Fruit fly (Drosophila melanogaster): ENCODE data around the gene Alp12.

Gene Alp12

dm6 chr2L:19389749-19390148, 34.1 kb upstream of the Alp12 start, which contains the start of gene CG17549 (continued):
- TF ChIP-seq cwo (GFP tag; optimal IDR thresholded peaks at IDR 0.05), result no peak
- 0 out of 2 replicates have a peak, but pooled peaks have one; percentile 23 for TF ChIP-seq CG9932 (GFP tag; IDR thresholded peaks at IDR 0.05)
- no peak for TF ChIP-seq Kr (GFP tag; optimal IDR thresholded peaks at IDR 0.05)
- no peak for TF ChIP-seq CG11504 (tag; optimal IDR thresholded peaks at IDR 0.05)
- no peak for TF ChIP-seq wdn (GFP tag; IDR thresholded peaks at IDR 0.05)
- TF ChIP-seq CoRest (tag; optimal IDR thresholded peaks at IDR 0.05), result no peak
- no peak for TF ChIP-seq Sox100B (GFP tag; optimal IDR thresholded peaks at IDR 0.05)
- no peak for TF ChIP-seq vnd (GFP tag; IDR thresholded peaks at IDR 0.05; ENCODE audit: partially characterized antibody)
- no peak for TF ChIP-seq ac (GFP tag; optimal IDR thresholded peaks at IDR 0.05)
- TF ChIP-seq Stat92E (GFP tag; optimal IDR thresholded peaks at IDR 0.05), result no peak
- no peak for TF ChIP-seq CG2116 (GFP tag; optimal IDR thresholded peaks at IDR 0.05)
- no peak for TF ChIP-seq Sin3A (optimal IDR thresholded peaks at IDR 0.05)
- peak; percentile 80 for TF ChIP-seq CG34376 (GFP tag; optimal IDR thresholded peaks at IDR 0.05)
- no peak for TF ChIP-seq CrebB (tag; optimal IDR thresholded peaks at IDR 0.05)
- no peak for TF ChIP-seq otp (GFP tag; IDR thresholded peaks at IDR 0.05)
- no peak for TF ChIP-seq CG17568 (GFP tag; optimal IDR thresholded peaks at IDR 0.05)
- TF ChIP-seq C15 (GFP tag; IDR thresholded peaks at IDR 0.05), result no peak
- no peak for TF ChIP-seq CG11696 (GFP tag; IDR thresholded peaks at IDR 0.05)
- TF ChIP-seq dan (GFP tag; IDR thresholded peaks at IDR 0.05), result no peak
- TF ChIP-seq usp (GFP tag; optimal IDR thresholded peaks at IDR 0.05), result no peak
- TF ChIP-seq nerfin-2 (GFP tag; IDR thresholded peaks at IDR 0.05; ENCODE audit: partially characterized antibody), result no peak
- peak; percentile 84 for TF ChIP-seq z (GFP tag; IDR thresholded peaks at IDR 0.05)
- no peak for TF ChIP-seq nom (GFP tag; optimal IDR thresholded peaks at IDR 0.05)
- no peak for TF ChIP-seq insv (GFP tag; optimal IDR thresholded peaks at IDR 0.05)
- no peak for TF ChIP-seq CG12104 (GFP tag; optimal IDR thresholded peaks at IDR 0.05)
- peak in 1 of 2 experiments; percentile 45 for TF ChIP-seq Trl (optimal IDR thresholded peaks at IDR 0.05)
- TF ChIP-seq Trl (GFP tag; optimal IDR thresholded peaks at IDR 0.05), result no peak
- no peak for TF ChIP-seq so (GFP tag; IDR thresholded peaks at IDR 0.05)
- TF ChIP-seq YL-1 (GFP tag; optimal IDR thresholded peaks at IDR 0.05), result no peak
- no peak for TF ChIP-seq cas (GFP tag; IDR thresholded peaks at IDR 0.05)
- no peak for TF ChIP-seq Lim3 (GFP tag; IDR thresholded peaks at IDR 0.05)
- TF ChIP-seq Spps (tag; optimal IDR thresholded peaks at IDR 0.05), result no peak
- TF ChIP-seq Sry-δ (GFP tag; optimal IDR thresholded peaks at IDR 0.05), result no peak
- no peak for TF ChIP-seq CG10366 (GFP tag; IDR thresholded peaks at IDR 0.05)
- TF ChIP-seq dimm (GFP tag; IDR thresholded peaks at IDR 0.05), result no peak
- 0 out of 2 replicates have a peak, but pooled peaks have one; percentile 30 for TF ChIP-seq NFAT (GFP tag; IDR thresholded peaks at IDR 0.05)
- TF ChIP-seq Med (GFP tag), result peak; percentile 74
- no peak for TF ChIP-seq CG30431 (GFP tag; optimal IDR thresholded peaks at IDR 0.05)
- TF ChIP-seq sug (tag; optimal IDR thresholded peaks at IDR 0.05), result peak; percentile 58
- no peak for TF ChIP-seq Xbp1 (GFP tag; optimal IDR thresholded peaks at IDR 0.05)
- TF ChIP-seq gcm (GFP tag; optimal IDR thresholded peaks at IDR 0.05), result no peak
- no peak for TF ChIP-seq CG9437 (GFP tag; optimal IDR thresholded peaks at IDR 0.05)
- TF ChIP-seq peb (GFP tag; IDR thresholded peaks at IDR 0.05), result no peak
- TF ChIP-seq CG2199 (GFP tag; IDR thresholded peaks at IDR 0.05), result 0 out of 3 replicates have a peak, but pooled peaks have one; percentile 51
- TF ChIP-seq HLH54F (GFP tag; optimal IDR thresholded peaks at IDR 0.05), result no peak
- TF ChIP-seq CG10462 (GFP tag; optimal IDR thresholded peaks at IDR 0.05), result no peak
- no peak for TF ChIP-seq nerfin-1 (tag; optimal IDR thresholded peaks at IDR 0.05)
- TF ChIP-seq H15 (GFP tag; IDR thresholded peaks at IDR 0.05), result no peak
- no peak for TF ChIP-seq shn (GFP tag; optimal IDR thresholded peaks at IDR 0.05)
- no peak for TF ChIP-seq klu (GFP tag; IDR thresholded peaks at IDR 0.05)
- no peak for TF ChIP-seq E2f2 (GFP tag; IDR thresholded peaks at IDR 0.05)
- no peak for TF ChIP-seq CG32767 (GFP tag; IDR thresholded peaks at IDR 0.05)
- TF ChIP-seq B-H2 (GFP tag; optimal IDR thresholded peaks at IDR 0.05), result peak; percentile 48

Data from whole organism, embryonic.